Fruit fly (Drosophila melanogaster) S2 (cell line): ENCODE measurements around the gene RhoGEF3.

Experiments used
- CG8478 ChIP-seq: fragments of >200 bp; optimal IDR thresholded peaks from 2 replicates; lab custom pipeline; 2018
- CTCF ChIP-seq, 2 experiments: fragments of >200 bp; optimal IDR thresholded peaks; 2 replicates each; lab custom pipeline; 2018

DNA sequence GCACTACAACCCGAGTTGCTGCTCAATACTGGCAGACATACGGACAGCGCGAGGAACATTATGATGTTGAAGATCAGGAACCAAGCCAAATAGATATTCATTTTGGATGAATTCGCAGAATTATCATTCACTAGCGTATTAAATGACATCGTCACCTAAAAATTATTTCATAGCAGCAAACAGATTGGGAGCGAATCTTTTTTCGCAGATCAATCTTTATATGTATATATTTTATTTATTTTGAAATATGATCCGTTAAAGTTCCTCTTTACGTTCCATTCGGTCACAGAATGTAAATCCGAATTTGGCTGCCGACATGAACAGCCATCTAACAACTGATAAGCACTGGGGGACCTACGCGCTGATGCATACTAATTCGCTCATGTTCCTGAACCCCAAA, 11.4 kb upstream of the RhoGEF3 start, which contains the start of gene CG34263:
- no peak for TF ChIP-seq CG8478
- TF ChIP-seq CTCF (optimal IDR thresholded peaks at IDR 0.05; lab: Kevin White, UChicago), result no peak
